Worm (Caenorhabditis elegans) whole organism, late embryonic: Measurements from ENCODE around the gene hda-11.

ENCODE experiments used
- C08G9.2 ChIP-seq: sonication (generic microtip); optimal IDR thresholded peaks from 2 replicates; lab custom pipeline; 2016; ENCODE audit warnings: mild to moderate bottlenecking, missing genetic modification characterization, moderate library complexity, missing compliant biosample characterization
- K09A11.1 ChIP-seq: sonication (generic microtip); optimal IDR thresholded peaks from 2 replicates; lab custom pipeline; 2017; ENCODE audit warnings: antibody characterized with exemption, mild to moderate bottlenecking, missing genetic modification characterization, missing compliant biosample characterization; ENCODE audit not compliant: insufficient read depth
- Y22D7AL.16 ChIP-seq: sonication (generic microtip); optimal IDR thresholded peaks from 2 replicates; lab custom pipeline; 2016; ENCODE audit warnings: missing genetic modification characterization, missing compliant biosample characterization
- ceh-19 ChIP-seq: fragments of 200-800 bp; sonication (Bioruptor generic); optimal IDR thresholded peaks from 2 replicates; lab custom pipeline; 2018; ENCODE audit warnings: mild to moderate bottlenecking, missing genetic modification characterization, missing compliant biosample characterization
- ceh-2 ChIP-seq: sonication (generic microtip); optimal IDR thresholded peaks from 2 replicates; lab custom pipeline; 2016; ENCODE audit warnings: missing genotype, missing genetic modification characterization, missing compliant biosample characterization
- ceh-22 ChIP-seq: sonication (generic microtip); optimal IDR thresholded peaks from 2 replicates; lab custom pipeline; 2017; ENCODE audit warnings: missing biosample characterization, missing genetic modification characterization
- ceh-24 ChIP-seq: sonication (generic microtip); optimal IDR thresholded peaks from 2 replicates; lab custom pipeline; 2016; ENCODE audit warnings: mild to moderate bottlenecking, missing genetic modification characterization, missing compliant biosample characterization
- ceh-6 ChIP-seq: fragments of 200-800 bp; sonication (Bioruptor generic); optimal IDR thresholded peaks from 2 replicates; lab custom pipeline; 2018; ENCODE audit warnings: mild to moderate bottlenecking, missing genetic modification characterization, missing compliant biosample characterization
- ceh-9 ChIP-seq: sonication (generic microtip); optimal IDR thresholded peaks from 2 replicates; lab custom pipeline; 2016; ENCODE audit warnings: mild to moderate bottlenecking, missing genetic modification characterization, inconsistent platforms, missing compliant biosample characterization
- che-1 ChIP-seq: sonication (generic microtip); optimal IDR thresholded peaks from 2 replicates; lab custom pipeline; 2016; ENCODE audit warnings: mild to moderate bottlenecking, missing genetic modification characterization, missing compliant biosample characterization
- dve-1 ChIP-seq: sonication (generic microtip); optimal IDR thresholded peaks from 2 replicates; lab custom pipeline; 2017; ENCODE audit warnings: antibody characterized with exemption, mild to moderate bottlenecking, missing genetic modification characterization, missing compliant biosample characterization
- elt-4 ChIP-seq: sonication (generic microtip); optimal IDR thresholded peaks from 2 replicates; lab custom pipeline; 2016; ENCODE audit warnings: missing genetic modification characterization, missing compliant biosample characterization
- ets-4 ChIP-seq: sonication (generic microtip); optimal IDR thresholded peaks from 2 replicates; lab custom pipeline; 2016; ENCODE audit warnings: missing genetic modification characterization, missing compliant biosample characterization
- fax-1 ChIP-seq: sonication (generic microtip); optimal IDR thresholded peaks from 2 replicates; lab custom pipeline; 2016; ENCODE audit warnings: missing genotype, missing genetic modification characterization, missing compliant biosample characterization
- fkh-6 ChIP-seq: sonication (generic microtip); optimal IDR thresholded peaks from 2 replicates; lab custom pipeline; 2016; ENCODE audit warnings: missing genetic modification characterization, missing compliant biosample characterization
- gmeb-2 ChIP-seq: sonication (generic microtip); optimal IDR thresholded peaks from 2 replicates; lab custom pipeline; 2016; ENCODE audit warnings: missing genetic modification characterization, inconsistent platforms, missing compliant biosample characterization
- hlh-13 ChIP-seq: fragments of 200-800 bp; sonication (Bioruptor generic); optimal IDR thresholded peaks from 2 replicates; lab custom pipeline; 2018; ENCODE audit warnings: mild to moderate bottlenecking, missing genetic modification characterization, missing compliant biosample characterization
- hlh-30 ChIP-seq: sonication (generic microtip); optimal IDR thresholded peaks from 2 replicates; lab custom pipeline; 2017; ENCODE audit warnings: antibody characterized with exemption, missing genetic modification characterization, missing compliant biosample characterization; ENCODE audit not compliant: insufficient read depth
- lin-11 ChIP-seq: fragments of 200-800 bp; sonication (Bioruptor generic); optimal IDR thresholded peaks from 2 replicates; lab custom pipeline; 2018; ENCODE audit warnings: mild to moderate bottlenecking, missing genetic modification characterization, missing compliant biosample characterization
- mec-3 ChIP-seq: sonication (generic microtip); optimal IDR thresholded peaks from 2 replicates; lab custom pipeline; 2016; ENCODE audit warnings: borderline replicate concordance, missing genetic modification characterization, missing compliant biosample characterization
- nhr-232 ChIP-seq: sonication (generic microtip); optimal IDR thresholded peaks from 2 replicates; lab custom pipeline; 2016; ENCODE audit warnings: missing genetic modification characterization, missing compliant biosample characterization
- npax-4 ChIP-seq: sonication (generic microtip); optimal IDR thresholded peaks from 2 replicates; lab custom pipeline; 2016; ENCODE audit warnings: missing genetic modification characterization, missing compliant biosample characterization
- pqm-1 ChIP-seq: sonication (generic microtip); optimal IDR thresholded peaks from 2 replicates; lab custom pipeline; 2016; ENCODE audit warnings: missing genetic modification characterization, missing compliant biosample characterization
- pros-1 ChIP-seq: fragments of 150-350 bp; optimal IDR thresholded peaks from 2 replicates; lab custom pipeline; 2014; ENCODE audit warnings: missing biosample characterization, missing genetic modification reagents, missing genetic modification characterization
- ref-2 ChIP-seq: sonication (generic microtip); optimal IDR thresholded peaks from 2 replicates; lab custom pipeline; 2016; ENCODE audit warnings: missing genetic modification characterization, missing compliant biosample characterization
- sox-4 ChIP-seq: sonication (generic microtip); optimal IDR thresholded peaks from 2 replicates; lab custom pipeline; 2017; ENCODE audit warnings: mild to moderate bottlenecking, missing genetic modification characterization, inconsistent platforms, missing compliant biosample characterization
- tbx-2 ChIP-seq: sonication (generic microtip); optimal IDR thresholded peaks from 2 replicates; lab custom pipeline; 2016; ENCODE audit warnings: missing genetic modification characterization, missing compliant biosample characterization
- ttx-3 ChIP-seq: sonication (generic microtip); optimal IDR thresholded peaks from 2 replicates; lab custom pipeline; 2016; ENCODE audit warnings: missing genetic modification reagents, missing genetic modification characterization, missing compliant biosample characterization
- unc-42 ChIP-seq: sonication (generic microtip); optimal IDR thresholded peaks from 2 replicates; lab custom pipeline; 2016; ENCODE audit warnings: missing genotype, missing genetic modification characterization, missing compliant biosample characterization
- unc-55 ChIP-seq: sonication (generic microtip); optimal IDR thresholded peaks from 2 replicates; lab custom pipeline; 2017; ENCODE audit warnings: missing biosample characterization, missing genetic modification reagents, missing genetic modification characterization
- unc-86 ChIP-seq: sonication (generic microtip); optimal IDR thresholded peaks from 2 replicates; lab custom pipeline; 2016; ENCODE audit warnings: missing genetic modification characterization, missing compliant biosample characterization
- zip-5 ChIP-seq: sonication (generic microtip); optimal IDR thresholded peaks from 2 replicates; lab custom pipeline; 2016; ENCODE audit warnings: missing genetic modification characterization, missing compliant biosample characterization

hda-11 gene

ce11 chrV:10555239-10555638 is 29.3 kb downstream of the hda-11 start, which contains the start of gene F32G8.3:
TSS of gene F32G8.3 (minus strand) at chrV:10555339.
- no peak for TF ChIP-seq unc-55 (GFP tag; lab: Kevin White, UChicago)
- TF ChIP-seq hlh-13, result no peak
- TF ChIP-seq ceh-19 (GFP tag; lab: Kevin White, UChicago), result no peak
- no peak for TF ChIP-seq pros-1 (tag; lab: Kevin White, UChicago)
- TF ChIP-seq gmeb-2 (tag; lab: Kevin White, UChicago), result no peak
- TF ChIP-seq ets-4 (tag; lab: Kevin White, UChicago), result no peak
- TF ChIP-seq tbx-2 (tag; lab: Kevin White, UChicago), result no peak
- no peak for TF ChIP-seq pqm-1 (tag; lab: Kevin White, UChicago)
- no peak for TF ChIP-seq fax-1 (tag; lab: Kevin White, UChicago)
- no peak for TF ChIP-seq ceh-22 (tag; lab: Kevin White, UChicago)

ce11 chrV:10556362-10556761 is 30.4 kb downstream of the hda-11 start:
- TF ChIP-seq zip-5 (tag; lab: Kevin White, UChicago) (no peak), unc-55 (GFP tag; lab: Kevin White, UChicago) (no peak), fax-1 (tag; lab: Kevin White, UChicago) (no peak), ceh-2 (tag; lab: Kevin White, UChicago) (no peak)

- TF ChIP-seq unc-86, result no peak
- TF ChIP-seq hlh-13, result no peak
- no peak for TF ChIP-seq lin-11 (tag; lab: Kevin White, UChicago)
- TF ChIP-seq sox-4 (tag; lab: Kevin White, UChicago), result no peak
- no peak for TF ChIP-seq npax-4 (tag; lab: Kevin White, UChicago)
- TF ChIP-seq mec-3, result no peak
- TF ChIP-seq dve-1 (tag; lab: Kevin White, UChicago), result no peak
- no peak for TF ChIP-seq ets-4 (tag; lab: Kevin White, UChicago)
- no peak for TF ChIP-seq zip-5 (tag; lab: Kevin White, UChicago)
- TF ChIP-seq gmeb-2 (tag; lab: Kevin White, UChicago), result no peak
- TF ChIP-seq ceh-6, result no peak
- no peak for TF ChIP-seq ceh-9 (tag; lab: Kevin White, UChicago)
- no peak for TF ChIP-seq ceh-22 (tag; lab: Kevin White, UChicago)
- no peak for TF ChIP-seq che-1 (tag; lab: Kevin White, UChicago)
- TF ChIP-seq ttx-3 (tag; lab: Kevin White, UChicago), result no peak
- no peak for TF ChIP-seq unc-42
Observed at ce11 chrV:10557094-10557493, 31.1 kb downstream of the hda-11 start.

- no peak for TF ChIP-seq ceh-24 (tag; lab: Kevin White, UChicago)
- TF ChIP-seq npax-4 (tag; lab: Kevin White, UChicago), result no peak
- no peak for TF ChIP-seq nhr-232 (tag; lab: Kevin White, UChicago)
Observed at ce11 chrV:10557676-10558075, 31.7 kb downstream of the hda-11 start, which contains the start of gene best-14. TSS of gene best-14 (plus strand) at chrV:10557976.

- TF ChIP-seq unc-42 (no peak), hlh-30 (tag; lab: Kevin White, UChicago) (no peak), ttx-3 (tag; lab: Kevin White, UChicago) (no peak), nhr-232 (tag; lab: Kevin White, UChicago) (no peak), ref-2 (no peak), zip-5 (tag; lab: Kevin White, UChicago) (no peak), fkh-6 (tag; lab: Kevin White, UChicago) (no peak), K09A11.1 (no peak)
Observed at ce11 chrV:10560621-10561020, 34.6 kb downstream of the hda-11 start, which contains the start of gene col-152. TSS of gene col-152 (plus strand) at chrV:10560921.

- peak; percentile 50 for TF ChIP-seq elt-4 (tag; lab: Kevin White, UChicago)
- TF ChIP-seq C08G9.2 (tag; lab: Kevin White, UChicago), result no peak
- no peak for TF ChIP-seq Y22D7AL.16 (tag; lab: Kevin White, UChicago)
Observed at ce11 chrV:10561632-10562031, 35.6 kb downstream of the hda-11 start.
